Worm (Caenorhabditis elegans) whole organism, young adult: ENCODE data around the gene klp-17.

Source experiments
- B0019.2 ChIP-seq: fragments of 200-800 bp; sonication (Bioruptor generic); conservative IDR thresholded peaks from 2 replicates; pipeline ENCODE4 v1.3.6; 2022; ENCODE audit warnings: missing genetic modification reagents, missing genetic modification characterization, missing compliant biosample characterization
- B0035.1 ChIP-seq: sonication (generic microtip); optimal IDR thresholded peaks from 2 replicates; lab custom pipeline; 2016; ENCODE audit warnings: missing genetic modification characterization, mild to moderate bottlenecking, missing compliant biosample characterization, missing genotype, missing genetic modification reagents
- B0261.1 ChIP-seq: sonication (generic microtip); optimal IDR thresholded peaks from 2 replicates; lab custom pipeline; 2016; ENCODE audit warnings: mild to moderate bottlenecking, missing genetic modification characterization, moderate library complexity, missing compliant biosample characterization
- B0336.3 ChIP-seq: fragments of 200-800 bp; sonication (Bioruptor generic); IDR thresholded peaks from 2 replicates; pipeline ENCODE4 v1.3.6; 2022; ENCODE audit warnings: missing genetic modification characterization, missing compliant biosample characterization
- D2030.7 ChIP-seq: fragments of 200-800 bp; sonication (Bioruptor generic); IDR thresholded peaks from 2 replicates; pipeline ENCODE4 v1.3.6; 2022; ENCODE audit warnings: missing genetic modification reagents, missing genetic modification characterization, missing compliant biosample characterization
- F33H1.4 ChIP-seq: fragments of 200-800 bp; sonication (Bioruptor generic); IDR thresholded peaks from 2 replicates; pipeline ENCODE4 v1.3.6; 2022; ENCODE audit warnings: missing genetic modification reagents, missing genetic modification characterization, missing compliant biosample characterization
- F37B4.10 ChIP-seq: fragments of 200-800 bp; sonication (Bioruptor generic); IDR thresholded peaks from 2 replicates; pipeline ENCODE4 v1.3.6; 2022; ENCODE audit warnings: missing genetic modification characterization, missing compliant biosample characterization
- F52B5.7 ChIP-seq: sonication (generic microtip); optimal IDR thresholded peaks from 2 replicates; lab custom pipeline; 2016; ENCODE audit warnings: mild to moderate bottlenecking, missing genetic modification characterization, missing compliant biosample characterization
- F57C9.4 ChIP-seq: sonication (generic microtip); optimal IDR thresholded peaks from 2 replicates; lab custom pipeline; 2017; ENCODE audit warnings: mild to moderate bottlenecking, missing genetic modification characterization, missing compliant biosample characterization
- K11D2.4 ChIP-seq: fragments of 200-800 bp; sonication (Bioruptor generic); IDR thresholded peaks from 2 replicates; pipeline ENCODE4 v1.3.6; 2022; ENCODE audit warnings: missing genetic modification reagents, missing genetic modification characterization, missing compliant biosample characterization
- K12H6.12 ChIP-seq: fragments of 200-800 bp; sonication (Bioruptor generic); optimal IDR thresholded peaks from 2 replicates; lab custom pipeline; 2018; ENCODE audit warnings: mild to moderate bottlenecking, missing genetic modification characterization, missing compliant biosample characterization
- T26A5.8 ChIP-seq: sonication (generic microtip); optimal IDR thresholded peaks from 2 replicates; lab custom pipeline; 2016; ENCODE audit warnings: missing genetic modification characterization, missing compliant biosample characterization
- Y53F4B.3 ChIP-seq: fragments of 200-800 bp; sonication (Bioruptor generic); IDR thresholded peaks from 2 replicates; pipeline ENCODE4 v1.3.6; 2022; ENCODE audit warnings: missing genetic modification reagents, missing genetic modification characterization, missing compliant biosample characterization
- Y53G8AR.9 ChIP-seq: fragments of 200-800 bp; sonication (Bioruptor generic); conservative IDR thresholded peaks from 2 replicates; pipeline ENCODE4 v1.3.6; 2022; ENCODE audit warnings: missing genetic modification reagents, missing genetic modification characterization, missing compliant biosample characterization
- Y67H2A.10 ChIP-seq: fragments of 200-800 bp; sonication (Bioruptor generic); conservative IDR thresholded peaks from 2 replicates; pipeline ENCODE4 v1.3.6; 2022; ENCODE audit warnings: missing genetic modification reagents, missing genetic modification characterization, missing compliant biosample characterization
- Y79H2A.3 ChIP-seq: fragments of 200-800 bp; sonication (Bioruptor generic); conservative IDR thresholded peaks from 2 replicates; pipeline ENCODE4 v1.3.6; 2022; ENCODE audit warnings: missing genetic modification reagents, missing genetic modification characterization, missing compliant biosample characterization
- aptf-3 ChIP-seq: fragments of 200-800 bp; sonication (Bioruptor generic); IDR thresholded peaks from 2 replicates; pipeline ENCODE4 v1.3.6; 2022; ENCODE audit warnings: missing genetic modification characterization, missing compliant biosample characterization
- atf-7 ChIP-seq: sonication (generic microtip); optimal IDR thresholded peaks from 2 replicates; lab custom pipeline; 2017; ENCODE audit warnings: mild to moderate bottlenecking, missing genetic modification characterization, missing compliant biosample characterization
- attf-3 ChIP-seq: fragments of 200-800 bp; sonication (Bioruptor generic); conservative IDR thresholded peaks from 2 replicates; pipeline ENCODE4 v1.3.6; 2022; ENCODE audit warnings: missing genetic modification reagents, missing genetic modification characterization, missing compliant biosample characterization
- ceh-79 ChIP-seq: sonication (generic microtip); optimal IDR thresholded peaks from 2 replicates; lab custom pipeline; 2017; ENCODE audit warnings: mild to moderate bottlenecking, missing genetic modification characterization, missing compliant biosample characterization
- chd-7 ChIP-seq: sonication (generic microtip); optimal IDR thresholded peaks from 2 replicates; lab custom pipeline; 2016; ENCODE audit warnings: mild to moderate bottlenecking, missing genetic modification characterization, moderate library complexity, missing compliant biosample characterization
- dpff-1 ChIP-seq: sonication (generic microtip); optimal IDR thresholded peaks from 2 replicates; lab custom pipeline; 2017; ENCODE audit warnings: mild to moderate bottlenecking, missing genetic modification characterization, missing compliant biosample characterization
- egl-18 ChIP-seq: fragments of 200-800 bp; sonication (Bioruptor generic); IDR thresholded peaks from 2 replicates; pipeline ENCODE4 v1.3.6; 2022; ENCODE audit warnings: missing genetic modification reagents, missing genetic modification characterization, missing compliant biosample characterization
- egl-44 ChIP-seq: fragments of 200-800 bp; sonication (Bioruptor generic); IDR thresholded peaks from 2 replicates; pipeline ENCODE4 v1.3.6; 2022; ENCODE audit warnings: missing genetic modification reagents, missing genetic modification characterization, missing compliant biosample characterization
- ets-4 ChIP-seq: fragments of 200-800 bp; sonication (Bioruptor generic); optimal IDR thresholded peaks from 2 replicates; lab custom pipeline; 2018; ENCODE audit warnings: mild to moderate bottlenecking, missing genetic modification characterization, missing compliant biosample characterization
- fkh-3 ChIP-seq: sonication (generic microtip); optimal IDR thresholded peaks from 2 replicates; lab custom pipeline; 2016; ENCODE audit warnings: mild to moderate bottlenecking, missing genetic modification characterization, missing compliant biosample characterization
- gei-17 ChIP-seq: fragments of 200-800 bp; sonication (Bioruptor generic); optimal IDR thresholded peaks from 2 replicates; lab custom pipeline; 2018; ENCODE audit warnings: mild to moderate bottlenecking, missing genetic modification characterization, missing compliant biosample characterization
- hlh-12 ChIP-seq: sonication (generic microtip); optimal IDR thresholded peaks from 2 replicates; lab custom pipeline; 2016; ENCODE audit warnings: missing genetic modification characterization, missing compliant biosample characterization
- hmg-1.2 ChIP-seq: fragments of 200-800 bp; sonication (Bioruptor generic); IDR thresholded peaks from 2 replicates; pipeline ENCODE4 v1.3.6; 2022; ENCODE audit warnings: missing genetic modification reagents, missing genetic modification characterization, missing compliant biosample characterization
- let-526 ChIP-seq: fragments of 200-800 bp; sonication (Bioruptor generic); IDR thresholded peaks from 2 replicates; pipeline ENCODE4 v1.3.6; 2022; ENCODE audit warnings: missing genetic modification reagents, missing genetic modification characterization, missing compliant biosample characterization
- lin-40 ChIP-seq: sonication (generic microtip); optimal IDR thresholded peaks from 2 replicates; lab custom pipeline; 2016; ENCODE audit warnings: missing genetic modification characterization, mild to moderate bottlenecking, missing compliant biosample characterization, missing genotype, missing genetic modification reagents
- madf-8 ChIP-seq: fragments of 200-800 bp; sonication (Bioruptor generic); conservative IDR thresholded peaks from 2 replicates; pipeline ENCODE4 v1.3.6; 2022; ENCODE audit warnings: missing genetic modification reagents, missing genetic modification characterization, missing compliant biosample characterization
- mxl-1 ChIP-seq: sonication (generic microtip); optimal IDR thresholded peaks from 2 replicates; lab custom pipeline; 2016; ENCODE audit warnings: missing genetic modification characterization, missing compliant biosample characterization
- nfya-1 ChIP-seq: sonication (generic microtip); optimal IDR thresholded peaks from 2 replicates; lab custom pipeline; 2017; ENCODE audit warnings: antibody characterized with exemption, missing compliant biosample characterization, missing genetic modification characterization, borderline replicate concordance; ENCODE audit not compliant: insufficient read depth
- nfya-2 ChIP-seq: fragments of 200-800 bp; sonication (Bioruptor generic); IDR thresholded peaks from 2 replicates; pipeline ENCODE4 v1.3.6; 2022; ENCODE audit warnings: missing genetic modification reagents, missing genetic modification characterization, missing compliant biosample characterization
- nhr-120 ChIP-seq: fragments of 200-800 bp; sonication (Bioruptor generic); IDR thresholded peaks from 2 replicates; pipeline ENCODE4 v1.3.6; 2022; ENCODE audit warnings: missing genetic modification characterization, missing compliant biosample characterization
- pbrm-1 ChIP-seq: fragments of 200-800 bp; sonication (Bioruptor generic); IDR thresholded peaks from 2 replicates; pipeline ENCODE4 v1.3.6; 2022; ENCODE audit warnings: missing genetic modification reagents, missing genetic modification characterization, missing compliant biosample characterization
- pha-4 ChIP-seq: fragments of 150-350 bp; sonication (generic microtip); optimal IDR thresholded peaks from 2 replicates; lab custom pipeline; 2014; ENCODE audit warnings: missing biosample characterization, missing genetic modification reagents, missing genetic modification characterization
- rec-8 ChIP-seq, 2 experiments: sonication (generic microtip); optimal IDR thresholded peaks; 2 replicates each; lab custom pipeline; 2016; ENCODE audit warnings: mild to moderate bottlenecking in 2 of 2, missing genetic modification characterization in 2 of 2, missing genetic modification reagents in 2 of 2, missing genotype in 2 of 2, missing biosample characterization in 1 of 2, missing compliant biosample characterization in 1 of 2, moderate library complexity in 1 of 2
- repo-1 ChIP-seq: sonication (generic microtip); optimal IDR thresholded peaks from 2 replicates; lab custom pipeline; 2017; ENCODE audit warnings: mild to moderate bottlenecking, missing genetic modification characterization, missing compliant biosample characterization
- snpc-1.1 ChIP-seq: sonication (generic microtip); optimal IDR thresholded peaks from 2 replicates; lab custom pipeline; 2017; ENCODE audit warnings: missing genetic modification characterization, mild to moderate bottlenecking, missing compliant biosample characterization, antibody characterized with exemption, moderate library complexity, missing genotype, missing genetic modification reagents; ENCODE audit not compliant: insufficient read depth
- snpc-4 ChIP-seq, 5 experiments: fragments of 150-350 bp in 1 of 5; sonication (generic microtip) in 4 of 5; optimal IDR thresholded peaks; 2 replicates each; lab custom pipeline; 2014 to 2018; ENCODE audit warnings: missing genetic modification characterization in 5 of 5, missing biosample characterization in 3 of 5, antibody characterized with exemption in 2 of 5, mild to moderate bottlenecking in 2 of 5, missing compliant biosample characterization in 2 of 5, missing genotype in 2 of 5, moderate library complexity in 2 of 5, missing genetic modification reagents in 1 of 5
- unc-62 ChIP-seq: fragments of 150-350 bp; optimal IDR thresholded peaks from 2 replicates; lab custom pipeline; 2014; ENCODE audit warnings: missing biosample characterization, missing genetic modification reagents, missing genetic modification characterization
- zim-3 ChIP-seq: sonication (generic microtip); optimal IDR thresholded peaks from 2 replicates; lab custom pipeline; 2017; ENCODE audit warnings: mild to moderate bottlenecking, missing genetic modification characterization, moderate library complexity, missing compliant biosample characterization
- ztf-18 ChIP-seq: sonication (generic microtip); optimal IDR thresholded peaks from 2 replicates; lab custom pipeline; 2016; ENCODE audit warnings: missing genotype, mild to moderate bottlenecking, missing genetic modification characterization, missing compliant biosample characterization
- ztf-22 ChIP-seq: fragments of 200-800 bp; sonication (Bioruptor generic); optimal IDR thresholded peaks from 2 replicates; lab custom pipeline; 2018; ENCODE audit warnings: mild to moderate bottlenecking, missing genetic modification characterization, moderate library complexity, missing compliant biosample characterization
- ztf-28 ChIP-seq: fragments of 200-800 bp; sonication (Bioruptor generic); IDR thresholded peaks from 2 replicates; pipeline ENCODE4 v1.3.6; 2022; ENCODE audit warnings: missing genetic modification reagents, missing genetic modification characterization, missing compliant biosample characterization

klp-17 gene

ce11 chrII:11484600-11484999 is 17.2 kb upstream of the klp-17 start (continued):
- peak; percentile 98 for TF ChIP-seq B0261.1 (tag; lab: Kevin White, UChicago)
- peak; percentile 83; the same call in 1 of the 2 replicates for TF ChIP-seq Y53G8AR.9
- TF ChIP-seq atf-7 (tag; lab: Kevin White, UChicago) = peak; percentile 86
- peak; percentile 72 for TF ChIP-seq F57C9.4 (tag; lab: Kevin White, UChicago)
- TF ChIP-seq lin-40 (tag; lab: Kevin White, UChicago) = peak; percentile 66
- 0 out of 2 replicates have a peak, but pooled peaks have one; percentile 50 for TF ChIP-seq Y67H2A.10 (GFP tag; lab: Robert Waterston, UW)
- TF ChIP-seq pha-4 = no peak
- peak; percentile 98 for TF ChIP-seq mxl-1 (tag; lab: Kevin White, UChicago)
- peak; percentile 89 for TF ChIP-seq ztf-18 (tag; lab: Kevin White, UChicago)
- peak; percentile 72 for TF ChIP-seq K11D2.4
- peak; percentile 97 for TF ChIP-seq egl-44 (GFP tag; lab: Robert Waterston, UW)
- peak; percentile 85 for TF ChIP-seq hlh-12 (tag; lab: Kevin White, UChicago)
- peak; percentile 47 for TF ChIP-seq gei-17 (GFP tag; lab: Kevin White, UChicago)
- TF ChIP-seq unc-62 (GFP tag; lab: Kevin White, UChicago) = no peak
- TF ChIP-seq chd-7 (tag; lab: Kevin White, UChicago) = peak; percentile 93
- peak; percentile 87 for TF ChIP-seq B0336.3
- TF ChIP-seq B0019.2 (GFP tag; lab: Robert Waterston, UW) = peak; percentile 72
- TF ChIP-seq Y79H2A.3 (GFP tag; lab: Robert Waterston, UW) = peak; percentile 61; the same call in 1 of the 2 replicates
- peak; percentile 85 for TF ChIP-seq hmg-1.2 (GFP tag; lab: Robert Waterston, UW)
- TF ChIP-seq rec-8 (tag; optimal IDR thresholded peaks at IDR 0.05; lab: Kevin White, UChicago) = peak; percentile 92 to 98
- peak; percentile 63 for TF ChIP-seq F33H1.4 (GFP tag; lab: Robert Waterston, UW)
- no peak for TF ChIP-seq nfya-1 (tag; lab: Kevin White, UChicago)
- peak; percentile 94 for TF ChIP-seq zim-3 (tag; lab: Kevin White, UChicago)
- 0 out of 2 replicates have a peak, but pooled peaks have one; percentile 76 for TF ChIP-seq F37B4.10 (GFP tag; lab: Robert Waterston, UW)
- TF ChIP-seq attf-3 (GFP tag; lab: Robert Waterston, UW) = peak; percentile 71
- TF ChIP-seq F52B5.7 (tag; lab: Kevin White, UChicago) = peak; percentile 98
- peak; percentile 97 for TF ChIP-seq nhr-120 (GFP tag; lab: Robert Waterston, UW)
- peak; percentile 49 for TF ChIP-seq madf-8 (GFP tag; lab: Robert Waterston, UW)
- TF ChIP-seq D2030.7 (GFP tag; lab: Robert Waterston, UW) = peak; percentile 90
- peak; percentile 91 for TF ChIP-seq ceh-79 (tag; lab: Kevin White, UChicago)
- TF ChIP-seq nfya-2 = 0 out of 2 replicates have a peak, but pooled peaks have one; percentile 46
- TF ChIP-seq aptf-3 (GFP tag; lab: Robert Waterston, UW) = 0 out of 2 replicates have a peak, but pooled peaks have one; percentile 58
- peak; percentile 83 for TF ChIP-seq snpc-4 (GFP tag; optimal IDR thresholded peaks at IDR 0.05; lab: Kevin White, UChicago)
- peak; percentile 62 to 82 (median 77) for TF ChIP-seq snpc-4 (tag; optimal IDR thresholded peaks at IDR 0.05; lab: Kevin White, UChicago)
- TF ChIP-seq snpc-1.1 (tag; lab: Kevin White, UChicago) = peak; percentile 82
- TF ChIP-seq T26A5.8 (tag; lab: Kevin White, UChicago) = peak; percentile 94
- TF ChIP-seq ets-4 (GFP tag; lab: Kevin White, UChicago) = peak; percentile 94
- peak; percentile 85 for TF ChIP-seq egl-18
- peak; percentile 57 for TF ChIP-seq ztf-22 (GFP tag; lab: Kevin White, UChicago)
- TF ChIP-seq pbrm-1 (GFP tag; lab: Robert Waterston, UW) = peak; percentile 91
- TF ChIP-seq repo-1 = peak; percentile 87
- TF ChIP-seq let-526 = 0 out of 2 replicates have a peak, but pooled peaks have one; percentile 79
- peak; percentile 75; the same call in 1 of the 2 replicates for TF ChIP-seq ztf-28
- TF ChIP-seq dpff-1 (tag; lab: Kevin White, UChicago) = peak; percentile 52
- TF ChIP-seq K12H6.12 (tag; lab: Kevin White, UChicago) = peak; percentile 77
- TF ChIP-seq fkh-3 (tag; lab: Kevin White, UChicago) = peak; percentile 97
- TF ChIP-seq B0035.1 = peak; percentile 76
- TF ChIP-seq Y53F4B.3 (GFP tag; lab: Robert Waterston, UW) = peak; percentile 83
